Fruit fly (Drosophila melanogaster) whole organism, embryonic: Measurements from ENCODE around the gene CG14960.

Experiments used
- ATbp ChIP-seq: fragments of 200-800 bp; sonication (Bioruptor generic); optimal IDR thresholded peaks from 2 replicates; lab custom pipeline; 2017; ENCODE audit warnings: missing biosample characterization, mild to moderate bottlenecking, missing genetic modification characterization, missing genetic modification reagents
- Asciz ChIP-seq: fragments of 200-800 bp; sonication (Bioruptor generic); optimal IDR thresholded peaks from 2 replicates; lab custom pipeline; 2017; ENCODE audit warnings: missing biosample characterization, mild to moderate bottlenecking, missing genetic modification characterization, missing genetic modification reagents
- CG11504 ChIP-seq: fragments of 200-800 bp; sonication (Bioruptor generic); optimal IDR thresholded peaks from 3 replicates; lab custom pipeline; 2019; ENCODE audit warnings: missing biosample characterization, mild to moderate bottlenecking, missing genetic modification characterization, moderate library complexity
- CG11560 ChIP-seq: fragments of 200-800 bp; sonication (Bioruptor generic); IDR thresholded peaks from 3 replicates; pipeline ENCODE4 v1.3.6; 2022; ENCODE audit warnings: missing biosample characterization, missing genetic modification characterization
- CG11723 ChIP-seq: fragments of 200-800 bp; sonication (Bioruptor generic); optimal IDR thresholded peaks from 2 replicates; lab custom pipeline; 2017; ENCODE audit warnings: missing biosample characterization, mild to moderate bottlenecking, missing genetic modification characterization
- CG1233 ChIP-seq: fragments of 200-800 bp; sonication (Bioruptor generic); optimal IDR thresholded peaks from 4 replicates; lab custom pipeline; 2018; ENCODE audit warnings: missing biosample characterization, mild to moderate bottlenecking, missing genetic modification characterization
- CG16779 ChIP-seq: fragments of 200-800 bp; sonication (Bioruptor generic); IDR thresholded peaks from 2 replicates; pipeline ENCODE4 v1.3.6; 2022; ENCODE audit warnings: missing biosample characterization, missing genetic modification characterization
- CG16815 ChIP-seq: fragments of 200-800 bp; sonication (Bioruptor generic); optimal IDR thresholded peaks from 3 replicates; lab custom pipeline; 2017; ENCODE audit warnings: missing biosample characterization, mild to moderate bottlenecking, missing genetic modification characterization
- CG16863 ChIP-seq: fragments of 200-800 bp; sonication (Bioruptor generic); optimal IDR thresholded peaks from 3 replicates; lab custom pipeline; 2016; ENCODE audit warnings: missing biosample characterization, missing genetic modification characterization
- CG17359 ChIP-seq: fragments of 200-800 bp; sonication (Bioruptor generic); optimal IDR thresholded peaks from 3 replicates; lab custom pipeline; 2018; ENCODE audit warnings: missing biosample characterization, mild to moderate bottlenecking, missing genetic modification characterization, moderate library complexity
- CG17361 ChIP-seq: fragments of 200-800 bp; sonication (Bioruptor generic); IDR thresholded peaks from 3 replicates; pipeline ENCODE4 v1.3.6; 2022; ENCODE audit warnings: missing biosample characterization, missing genetic modification characterization
- CG17385 ChIP-seq: fragments of 200-800 bp; sonication (Bioruptor generic); optimal IDR thresholded peaks from 3 replicates; lab custom pipeline; 2018; ENCODE audit warnings: missing biosample characterization, mild to moderate bottlenecking, missing genetic modification characterization
- CG18599 ChIP-seq: fragments of 200-800 bp; sonication (Bioruptor generic); optimal IDR thresholded peaks from 3 replicates; lab custom pipeline; 2017; ENCODE audit warnings: missing biosample characterization, missing genetic modification characterization, mild to moderate bottlenecking, moderate library complexity, missing genetic modification reagents
- CG34422 ChIP-seq: fragments of 200-800 bp; sonication (Bioruptor generic); IDR thresholded peaks from 3 replicates; pipeline ENCODE4 v1.3.6; 2022; ENCODE audit warnings: missing biosample characterization, missing genetic modification characterization
- CG3838 ChIP-seq: fragments of 200-800 bp; sonication (Bioruptor generic); optimal IDR thresholded peaks from 3 replicates; lab custom pipeline; 2016; ENCODE audit warnings: missing biosample characterization, missing genetic modification characterization
- CG4360 ChIP-seq: fragments of 200-800 bp; sonication (Bioruptor generic); IDR thresholded peaks from 2 replicates; pipeline ENCODE4 v1.3.6; 2022; ENCODE audit warnings: missing biosample characterization, missing genetic modification characterization
- CG4424 ChIP-seq: fragments of 200-800 bp; sonication (Bioruptor generic); optimal IDR thresholded peaks from 3 replicates; lab custom pipeline; 2016; ENCODE audit warnings: missing biosample characterization, missing genetic modification characterization
- CG4854 ChIP-seq: fragments of 200-800 bp; sonication (Bioruptor generic); optimal IDR thresholded peaks from 2 replicates; lab custom pipeline; 2016; ENCODE audit warnings: missing biosample characterization, missing genetic modification characterization, inconsistent platforms
- CG6765 ChIP-seq: fragments of 200-800 bp; sonication (Bioruptor generic); optimal IDR thresholded peaks from 3 replicates; lab custom pipeline; 2017; ENCODE audit warnings: missing biosample characterization, mild to moderate bottlenecking, missing genetic modification characterization
- CG7357 ChIP-seq: fragments of 200-800 bp; sonication (Bioruptor generic); IDR thresholded peaks from 3 replicates; pipeline ENCODE4 v1.3.6; 2022; ENCODE audit warnings: missing biosample characterization, missing genetic modification characterization
- CG7839 ChIP-seq: fragments of 200-800 bp; sonication (Bioruptor generic); optimal IDR thresholded peaks from 3 replicates; lab custom pipeline; 2018; ENCODE audit warnings: missing biosample characterization, mild to moderate bottlenecking, missing genetic modification characterization, moderate library complexity
- CG8290 ChIP-seq, 3 experiments: fragments of 200-800 bp; sonication (Bioruptor generic); optimal IDR thresholded peaks; 2 replicates each; lab custom pipeline; 2016 to 2019; ENCODE audit warnings: missing biosample characterization in 3 of 3, missing genetic modification characterization in 3 of 3, mild to moderate bottlenecking in 2 of 3, moderate library complexity in 1 of 3
- CG8944 ChIP-seq: fragments of 200-800 bp; sonication (Bioruptor generic); optimal IDR thresholded peaks from 3 replicates; lab custom pipeline; 2016; ENCODE audit warnings: missing biosample characterization, missing genetic modification characterization
- CG9727 ChIP-seq: fragments of 200-800 bp; sonication (Bioruptor generic); optimal IDR thresholded peaks from 3 replicates; lab custom pipeline; 2017; ENCODE audit warnings: missing biosample characterization, mild to moderate bottlenecking, missing genetic modification characterization
- CG9817 ChIP-seq: fragments of 200-800 bp; sonication (Bioruptor generic); optimal IDR thresholded peaks from 2 replicates; lab custom pipeline; 2018; ENCODE audit warnings: missing biosample characterization, mild to moderate bottlenecking, missing genetic modification characterization, moderate library complexity
- D ChIP-seq, 2 experiments: fragments of 200-800 bp in 1 of 2; fragments of >200 bp in 1 of 2; sonication (Bioruptor generic) in 1 of 2; optimal IDR thresholded peaks; 2 replicates in 1 of 2; 3 replicates in 1 of 2; lab custom pipeline; 2017; ENCODE audit warnings: mild to moderate bottlenecking in 1 of 2, missing biosample characterization in 1 of 2, missing genetic modification characterization in 1 of 2, missing genetic modification reagents in 1 of 2
- Fer2 ChIP-seq: fragments of 200-800 bp; sonication (Bioruptor generic); optimal IDR thresholded peaks from 2 replicates; lab custom pipeline; 2018; ENCODE audit warnings: missing biosample characterization, mild to moderate bottlenecking, missing genetic modification characterization, moderate library complexity
- MESR4 ChIP-seq: fragments of 200-800 bp; sonication (Bioruptor generic); optimal IDR thresholded peaks from 2 replicates; lab custom pipeline; 2018; ENCODE audit warnings: missing biosample characterization, mild to moderate bottlenecking, missing genetic modification characterization, moderate library complexity
- MTF-1 ChIP-seq: fragments of 200-800 bp; sonication (Bioruptor generic); optimal IDR thresholded peaks from 2 replicates; lab custom pipeline; 2018; ENCODE audit warnings: missing biosample characterization, mild to moderate bottlenecking, missing genetic modification characterization, borderline replicate concordance
- NC2β ChIP-seq: fragments of 200-800 bp; sonication (Bioruptor generic); optimal IDR thresholded peaks from 2 replicates; lab custom pipeline; 2016; ENCODE audit warnings: missing biosample characterization, missing genetic modification characterization
- Oli ChIP-seq: fragments of 200-800 bp; sonication (Bioruptor generic); optimal IDR thresholded peaks from 2 replicates; lab custom pipeline; 2018; ENCODE audit warnings: missing biosample characterization, mild to moderate bottlenecking, missing genetic modification characterization, moderate library complexity
- YL-1 ChIP-seq: fragments of 200-800 bp; sonication (Bioruptor generic); optimal IDR thresholded peaks from 3 replicates; lab custom pipeline; 2017; ENCODE audit warnings: missing biosample characterization, mild to moderate bottlenecking, missing genetic modification characterization
- bigmax ChIP-seq: fragments of 200-800 bp; sonication (Bioruptor generic); optimal IDR thresholded peaks from 2 replicates; lab custom pipeline; 2018; ENCODE audit warnings: missing biosample characterization, mild to moderate bottlenecking, missing genetic modification characterization
- ci ChIP-seq: fragments of 200-800 bp; sonication (Bioruptor generic); IDR thresholded peaks from 3 replicates; pipeline ENCODE4 v1.3.6; 2022; ENCODE audit warnings: missing biosample characterization, missing genetic modification characterization
- gsb-n ChIP-seq: fragments of 200-800 bp; sonication (Bioruptor generic); optimal IDR thresholded peaks from 3 replicates; lab custom pipeline; 2018; ENCODE audit warnings: missing biosample characterization, mild to moderate bottlenecking, missing genetic modification characterization
- kah ChIP-seq: fragments of 200-800 bp; sonication (Bioruptor generic); optimal IDR thresholded peaks from 2 replicates; lab custom pipeline; 2018; ENCODE audit warnings: missing biosample characterization, mild to moderate bottlenecking, missing genetic modification characterization
- kni ChIP-seq: fragments of 200-800 bp; sonication (Bioruptor generic); optimal IDR thresholded peaks from 3 replicates; lab custom pipeline; 2017; ENCODE audit warnings: mild to moderate bottlenecking, missing biosample characterization, missing genetic modification reagents, missing genetic modification characterization
- lov ChIP-seq, 2 experiments: fragments of 200-800 bp in 1 of 2; fragments of >200 bp in 1 of 2; sonication (Bioruptor generic) in 1 of 2; IDR thresholded peaks in 1 of 2; optimal IDR thresholded peaks in 1 of 2; 2 replicates in 1 of 2; 3 replicates in 1 of 2; pipeline versions ENCODE4 v1.3.6 to Lab custom; 2017 to 2022; ENCODE audit warnings: missing biosample characterization in 1 of 2, missing genetic modification characterization in 1 of 2
- pan ChIP-seq, 4 experiments: fragments of >200 bp in 3 of 4; fragments of 200-800 bp in 1 of 4; sonication (Bioruptor generic) in 1 of 4; optimal IDR thresholded peaks in 3 of 4; IDR thresholded peaks in 1 of 4; 2 replicates each; pipeline versions ENCODE4 v1.3.6 to Lab custom; 2017 to 2022; ENCODE audit warnings: missing biosample characterization in 2 of 4, missing genetic modification characterization in 2 of 4, mixed read lengths in 1 of 4
- phol ChIP-seq: fragments of 200-800 bp; sonication (Bioruptor generic); optimal IDR thresholded peaks from 3 replicates; lab custom pipeline; 2018; ENCODE audit warnings: missing biosample characterization, mild to moderate bottlenecking, missing genetic modification characterization, moderate library complexity
- row ChIP-seq: fragments of 200-800 bp; sonication (Bioruptor generic); IDR thresholded peaks from 3 replicates; pipeline ENCODE4 v1.3.6; 2022; ENCODE audit warnings: missing biosample characterization, missing genetic modification characterization
- slp2 ChIP-seq: fragments of 200-800 bp; sonication (Bioruptor generic); optimal IDR thresholded peaks from 2 replicates; lab custom pipeline; 2016; ENCODE audit warnings: missing biosample characterization, missing genetic modification characterization
- so ChIP-seq: fragments of 200-800 bp; sonication (Bioruptor generic); IDR thresholded peaks from 3 replicates; pipeline ENCODE4 v1.3.6; 2022; ENCODE audit warnings: missing biosample characterization, missing genetic modification characterization
- tap ChIP-seq: fragments of 200-800 bp; optimal IDR thresholded peaks from 3 replicates; lab custom pipeline; 2019; ENCODE audit warnings: missing biosample characterization, mild to moderate bottlenecking, missing genetic modification characterization, moderate library complexity
- toy ChIP-seq: fragments of 200-800 bp; sonication (Bioruptor generic); IDR thresholded peaks from 2 replicates; pipeline ENCODE4 v1.3.6; 2022; ENCODE audit warnings: missing biosample characterization, missing genetic modification characterization

CG14960 gene

dm6 chr3L:3248714-3249663 lies 21.8 kb upstream of the CG14960 start (continued):
- no peak for TF ChIP-seq slp2 (GFP tag; lab: Kevin White, UChicago)
- TF ChIP-seq phol (tag; lab: Kevin White, UChicago) = peak; percentile 56
- TF ChIP-seq CG7839 (tag; lab: Kevin White, UChicago) = peak; percentile 53
- 0 out of 2 replicates have a peak, but pooled peaks have one; percentile 21 for TF ChIP-seq CG16779 (GFP tag; lab: Robert Waterston, UW)
- TF ChIP-seq ATbp (GFP tag; lab: Kevin White, UChicago) = peak; percentile 35
- TF ChIP-seq CG4360 (GFP tag; lab: Robert Waterston, UW) = no peak
- TF ChIP-seq CG17385 = peak; percentile 52
- no peak for TF ChIP-seq bigmax (GFP tag; lab: Kevin White, UChicago)
- peak; percentile 64 for TF ChIP-seq Asciz (GFP tag; lab: Kevin White, UChicago)
- peak; percentile 26 for TF ChIP-seq CG16863
- no peak for TF ChIP-seq kah
- TF ChIP-seq YL-1 (GFP tag; lab: Kevin White, UChicago) = no peak
- no peak for TF ChIP-seq pan (optimal IDR thresholded peaks at IDR 0.05; lab: Kevin White, UChicago)
- TF ChIP-seq pan (GFP tag; optimal IDR thresholded peaks at IDR 0.05 in 1 of 2, IDR thresholded peaks at IDR 0.05 in 1 of 2) = no peak
- TF ChIP-seq MESR4 (GFP tag; lab: Kevin White, UChicago) = no peak
- TF ChIP-seq CG34422 (GFP tag; lab: Robert Waterston, UW) = 0 out of 3 replicates have a peak, but pooled peaks have one; percentile 22
- TF ChIP-seq CG8290 (GFP tag; optimal IDR thresholded peaks at IDR 0.05; lab: Kevin White, UChicago) = no peak
- no peak for TF ChIP-seq CG8290 (tag; optimal IDR thresholded peaks at IDR 0.05; lab: Kevin White, UChicago)
- no peak for TF ChIP-seq toy (GFP tag; lab: Robert Waterston, UW)
- peak; percentile 70 for TF ChIP-seq CG11504 (tag; lab: Kevin White, UChicago)
- TF ChIP-seq row (GFP tag; lab: Robert Waterston, UW) = peak; percentile 54
- no peak for TF ChIP-seq tap (tag; lab: Kevin White, UChicago)
- TF ChIP-seq so (GFP tag; lab: Robert Waterston, UW) = peak; percentile 74; the same call in 1 of the 3 replicates
- TF ChIP-seq Oli (tag; lab: Kevin White, UChicago) = peak; percentile 58
- TF ChIP-seq CG4854 (GFP tag; lab: Kevin White, UChicago) = no peak
- TF ChIP-seq CG9817 (tag; lab: Kevin White, UChicago) = no peak
- peak; percentile 36 for TF ChIP-seq CG4424 (GFP tag; lab: Kevin White, UChicago)
- TF ChIP-seq CG8944 (GFP tag; lab: Kevin White, UChicago) = peak; percentile 40
- TF ChIP-seq CG7357 (GFP tag; lab: Robert Waterston, UW) = 0 out of 3 replicates have a peak, but pooled peaks have one; percentile 46
- peak; percentile 63; the same call in 2 of the 3 replicates for TF ChIP-seq ci (GFP tag; lab: Robert Waterston, UW)
- peak; percentile 33 for TF ChIP-seq CG16815 (GFP tag; lab: Kevin White, UChicago)
- no peak for TF ChIP-seq kni (GFP tag; lab: Kevin White, UChicago)
- no peak for TF ChIP-seq lov (optimal IDR thresholded peaks at IDR 0.05; lab: Kevin White, UChicago)
- no peak for TF ChIP-seq lov (GFP tag; IDR thresholded peaks at IDR 0.05; lab: Robert Waterston, UW)
- peak; percentile 37; the same call in 1 of the 3 replicates for TF ChIP-seq CG17361 (GFP tag; lab: Robert Waterston, UW)
- no peak for TF ChIP-seq gsb-n (tag; lab: Kevin White, UChicago)
- TF ChIP-seq CG9727 (GFP tag; lab: Kevin White, UChicago) = peak; percentile 55
- no peak for TF ChIP-seq Fer2 (tag; lab: Kevin White, UChicago)
- TF ChIP-seq CG3838 (GFP tag; lab: Kevin White, UChicago) = no peak
- TF ChIP-seq CG11723 (GFP tag; lab: Kevin White, UChicago) = peak; percentile 27
- peak; percentile 20 for TF ChIP-seq CG18599
- no peak for TF ChIP-seq D (optimal IDR thresholded peaks at IDR 0.05; lab: Kevin White, UChicago)
- peak; percentile 29 for TF ChIP-seq D (GFP tag; optimal IDR thresholded peaks at IDR 0.05; lab: Kevin White, UChicago)
- peak; percentile 34 for TF ChIP-seq CG17359 (tag; lab: Kevin White, UChicago)
- peak; percentile 28 for TF ChIP-seq CG1233 (GFP tag; lab: Kevin White, UChicago)
- TF ChIP-seq CG11560 (tag; lab: Robert Waterston, UW) = no peak
- TF ChIP-seq CG6765 = no peak
- no peak for TF ChIP-seq MTF-1 (GFP tag; lab: Kevin White, UChicago)
- no peak for TF ChIP-seq NC2β (GFP tag; lab: Kevin White, UChicago)
